Worm (Caenorhabditis elegans) whole organism, young adult: ENCODE measurements around the gene C16C10.1.

Source experiments
- Y53G8AR.9 ChIP-seq: fragments of 200-800 bp; sonication (Bioruptor generic); conservative IDR thresholded peaks from 2 replicates; pipeline ENCODE4 v1.3.6; 2022; ENCODE audit warnings: missing genetic modification reagents, missing genetic modification characterization, missing compliant biosample characterization
- ama-1 ChIP-seq, 3 experiments: fragments of 150-350 bp in 1 of 3; sonication (generic microtip) in 2 of 3; optimal IDR thresholded peaks; 2 replicates each; lab custom pipeline; 2014 to 2018; ENCODE audit warnings: missing biosample characterization in 2 of 3, missing genetic modification characterization in 2 of 3, missing genetic modification reagents in 2 of 3
- ccch-3 ChIP-seq: fragments of 200-800 bp; sonication (Bioruptor generic); optimal IDR thresholded peaks from 2 replicates; lab custom pipeline; 2018; ENCODE audit warnings: mild to moderate bottlenecking, missing genetic modification characterization, missing compliant biosample characterization
- egrh-3 ChIP-seq: fragments of 200-800 bp; sonication (Bioruptor generic); IDR thresholded peaks from 2 replicates; pipeline ENCODE4 v1.3.6; 2022; ENCODE audit warnings: missing genetic modification reagents, missing genetic modification characterization, missing compliant biosample characterization

- TF ChIP-seq Y53G8AR.9 (GFP tag; lab: Robert Waterston, UW) (no peak), egrh-3 (GFP tag; lab: Robert Waterston, UW) (no peak), ama-1 (optimal IDR thresholded peaks at IDR 0.05; lab: Kevin White, UChicago) (no peak), ama-1 (GFP tag; optimal IDR thresholded peaks at IDR 0.05; lab: Kevin White, UChicago) (no peak), ccch-3 (GFP tag; lab: Kevin White, UChicago) (no peak)
Measured at ce11 chrIII:4175489-4175888, 5.7 kb downstream of the C16C10.1 start.
